Fruit fly (Drosophila melanogaster) whole organism, embryonic: ENCODE data around the gene TwdlV.

ENCODE experiments used
- Abd-B ChIP-seq: fragments of 200-800 bp; sonication (Bioruptor generic); optimal IDR thresholded peaks from 2 replicates; lab custom pipeline; 2018; ENCODE audit warnings: missing biosample characterization, mild to moderate bottlenecking, missing genetic modification characterization, moderate library complexity
- CG10267 ChIP-seq: fragments of 200-800 bp; sonication (Bioruptor generic); optimal IDR thresholded peaks from 2 replicates; lab custom pipeline; 2018; ENCODE audit warnings: missing biosample characterization, mild to moderate bottlenecking, missing genetic modification characterization, moderate library complexity
- CG11695 ChIP-seq: fragments of 200-800 bp; sonication (Bioruptor generic); IDR thresholded peaks from 3 replicates; pipeline ENCODE4 v1.3.6; 2022; ENCODE audit warnings: missing biosample characterization, missing genetic modification characterization
- CG1602 ChIP-seq: fragments of 200-800 bp; sonication (Bioruptor generic); optimal IDR thresholded peaks from 3 replicates; lab custom pipeline; 2016; ENCODE audit warnings: missing biosample characterization, missing genetic modification characterization
- CG16813 ChIP-seq: fragments of 200-800 bp; sonication (Bioruptor generic); IDR thresholded peaks from 3 replicates; pipeline ENCODE4 v1.3.6; 2022; ENCODE audit warnings: missing biosample characterization, missing genetic modification characterization; ENCODE audit not compliant: partially characterized antibody
- CG17912 ChIP-seq: fragments of 200-800 bp; sonication (Bioruptor generic); optimal IDR thresholded peaks from 2 replicates; lab custom pipeline; 2018; ENCODE audit warnings: missing biosample characterization, mild to moderate bottlenecking, missing genetic modification characterization
- CG18011 ChIP-seq: fragments of 200-800 bp; sonication (Bioruptor generic); optimal IDR thresholded peaks from 2 replicates; lab custom pipeline; 2017; ENCODE audit warnings: missing biosample characterization, missing genetic modification characterization, mild to moderate bottlenecking, moderate library complexity, missing genotype
- CG30403 ChIP-seq: fragments of 200-800 bp; sonication (Bioruptor generic); optimal IDR thresholded peaks from 3 replicates; lab custom pipeline; 2016; ENCODE audit warnings: missing biosample characterization, missing genetic modification characterization
- CG30431 ChIP-seq: fragments of 200-800 bp; sonication (Bioruptor generic); optimal IDR thresholded peaks from 2 replicates; lab custom pipeline; 2017; ENCODE audit warnings: missing biosample characterization, missing genetic modification characterization
- CG33213 ChIP-seq: fragments of 200-800 bp; sonication (Bioruptor generic); optimal IDR thresholded peaks from 3 replicates; lab custom pipeline; 2016; ENCODE audit warnings: missing biosample characterization, missing genetic modification characterization
- CG4282 ChIP-seq: fragments of 200-800 bp; sonication (Bioruptor generic); optimal IDR thresholded peaks from 2 replicates; lab custom pipeline; 2016; ENCODE audit warnings: missing biosample characterization, missing genetic modification characterization
- CG4404 ChIP-seq: fragments of 200-800 bp; sonication (Bioruptor generic); IDR thresholded peaks from 2 replicates; pipeline ENCODE4 v1.3.6; 2022; ENCODE audit warnings: missing biosample characterization, missing genetic modification characterization
- CG6854 ChIP-seq: fragments of 200-800 bp; sonication (Bioruptor generic); optimal IDR thresholded peaks from 3 replicates; lab custom pipeline; 2017; ENCODE audit warnings: missing biosample characterization, mild to moderate bottlenecking, missing genetic modification characterization
- CG9215 ChIP-seq: fragments of 200-800 bp; sonication (Bioruptor generic); IDR thresholded peaks from 2 replicates; pipeline ENCODE4 v1.3.6; 2022; ENCODE audit warnings: missing biosample characterization, missing genetic modification characterization
- Chrac-16 ChIP-seq: fragments of 200-800 bp; sonication (Bioruptor generic); optimal IDR thresholded peaks from 3 replicates; lab custom pipeline; 2016; ENCODE audit warnings: missing biosample characterization, missing genetic modification characterization
- CrebB ChIP-seq: fragments of 200-800 bp; sonication (Bioruptor generic); optimal IDR thresholded peaks from 3 replicates; lab custom pipeline; 2018; ENCODE audit warnings: missing biosample characterization, mild to moderate bottlenecking, missing genetic modification characterization
- Hand ChIP-seq: fragments of 200-800 bp; sonication (Bioruptor generic); optimal IDR thresholded peaks from 2 replicates; lab custom pipeline; 2017; ENCODE audit warnings: mild to moderate bottlenecking, missing biosample characterization, missing genetic modification reagents, missing genetic modification characterization
- Hey ChIP-seq: fragments of 200-800 bp; sonication (Bioruptor generic); optimal IDR thresholded peaks from 3 replicates; lab custom pipeline; 2018; ENCODE audit warnings: missing biosample characterization, mild to moderate bottlenecking, missing genetic modification characterization
- HmgD ChIP-seq: fragments of 200-800 bp; sonication (Bioruptor generic); optimal IDR thresholded peaks from 3 replicates; lab custom pipeline; 2016; ENCODE audit warnings: missing biosample characterization, missing genetic modification characterization
- Kr ChIP-seq: fragments of 200-800 bp; sonication (Bioruptor generic); optimal IDR thresholded peaks from 2 replicates; lab custom pipeline; 2017; ENCODE audit warnings: missing biosample characterization, mild to moderate bottlenecking, missing genetic modification characterization
- NFAT ChIP-seq: fragments of 200-800 bp; sonication (Bioruptor generic); IDR thresholded peaks from 2 replicates; pipeline ENCODE4 v1.3.6; 2022; ENCODE audit warnings: missing biosample characterization, missing genetic modification characterization
- NfI ChIP-seq: fragments of 200-800 bp; sonication (Bioruptor generic); optimal IDR thresholded peaks from 3 replicates; lab custom pipeline; 2018; ENCODE audit warnings: missing biosample characterization, mild to moderate bottlenecking, missing genetic modification characterization, moderate library complexity
- Oli ChIP-seq: fragments of 200-800 bp; sonication (Bioruptor generic); optimal IDR thresholded peaks from 2 replicates; lab custom pipeline; 2018; ENCODE audit warnings: missing biosample characterization, mild to moderate bottlenecking, missing genetic modification characterization, moderate library complexity
- Opbp ChIP-seq: fragments of 200-800 bp; sonication (Bioruptor generic); IDR thresholded peaks from 3 replicates; pipeline ENCODE4 v1.3.6; 2022; ENCODE audit warnings: missing biosample characterization, missing genetic modification characterization; ENCODE audit not compliant: partially characterized antibody
- Pdp1 ChIP-seq, 2 experiments: fragments of 200-800 bp; sonication (Bioruptor generic); optimal IDR thresholded peaks; 3 replicates each; lab custom pipeline; 2016; ENCODE audit warnings: missing biosample characterization in 2 of 2, missing genetic modification characterization in 2 of 2, mild to moderate bottlenecking in 1 of 2, moderate library complexity in 1 of 2
- Scr ChIP-seq: fragments of 200-800 bp; sonication (Bioruptor generic); IDR thresholded peaks from 2 replicates; pipeline ENCODE4 v1.3.6; 2022; ENCODE audit warnings: missing biosample characterization, missing genetic modification characterization; ENCODE audit not compliant: partially characterized antibody
- TFAM ChIP-seq: fragments of 200-800 bp; sonication (Bioruptor generic); optimal IDR thresholded peaks from 2 replicates; lab custom pipeline; 2017; ENCODE audit warnings: missing biosample characterization, missing genetic modification characterization, inconsistent platforms
- Trl ChIP-seq, 3 experiments: fragments of >200 bp in 2 of 3; fragments of 200-800 bp in 1 of 3; sonication (Bioruptor generic) in 1 of 3; optimal IDR thresholded peaks; 2 replicates in 1 of 3; 3 replicates in 2 of 3; lab custom pipeline; 2016 to 2017; ENCODE audit warnings: missing biosample characterization in 1 of 3, missing genetic modification characterization in 1 of 3
- bbx ChIP-seq: fragments of 200-800 bp; sonication (Bioruptor generic); IDR thresholded peaks from 2 replicates; pipeline ENCODE4 v1.3.6; 2022; ENCODE audit warnings: missing biosample characterization, missing genetic modification characterization; ENCODE audit not compliant: partially characterized antibody
- fd3F ChIP-seq: fragments of 200-800 bp; sonication (Bioruptor generic); optimal IDR thresholded peaks from 2 replicates; lab custom pipeline; 2018; ENCODE audit warnings: missing biosample characterization, mild to moderate bottlenecking, missing genetic modification characterization, moderate library complexity
- ftz-f1 ChIP-seq: fragments of 200-800 bp; sonication (Bioruptor generic); optimal IDR thresholded peaks from 2 replicates; lab custom pipeline; 2016; ENCODE audit warnings: missing biosample characterization, missing genetic modification characterization
- h ChIP-seq: fragments of >200 bp; optimal IDR thresholded peaks from 2 replicates; lab custom pipeline; 2017
- ind ChIP-seq: fragments of 200-800 bp; sonication (Bioruptor generic); optimal IDR thresholded peaks from 3 replicates; lab custom pipeline; 2016; ENCODE audit warnings: missing biosample characterization, missing genetic modification characterization
- jing ChIP-seq: fragments of 200-800 bp; sonication (Bioruptor generic); optimal IDR thresholded peaks from 2 replicates; lab custom pipeline; 2018; ENCODE audit warnings: missing biosample characterization, mild to moderate bottlenecking, missing genetic modification characterization
- knrl ChIP-seq: fragments of 200-800 bp; sonication (Bioruptor generic); IDR thresholded peaks from 3 replicates; pipeline ENCODE4 v1.3.6; 2022; ENCODE audit warnings: missing biosample characterization, missing genetic modification characterization; ENCODE audit not compliant: partially characterized antibody
- lab ChIP-seq: fragments of 200-800 bp; sonication (Bioruptor generic); optimal IDR thresholded peaks from 3 replicates; lab custom pipeline; 2017; ENCODE audit warnings: missing biosample characterization, missing genetic modification characterization, mild to moderate bottlenecking, moderate library complexity, missing genetic modification reagents
- nerfin-2 ChIP-seq: fragments of 200-800 bp; sonication (Bioruptor generic); IDR thresholded peaks from 2 replicates; pipeline ENCODE4 v1.3.6; 2022; ENCODE audit warnings: missing biosample characterization, missing genetic modification characterization; ENCODE audit not compliant: partially characterized antibody
- nom ChIP-seq: fragments of 200-800 bp; sonication (Bioruptor generic); optimal IDR thresholded peaks from 2 replicates; lab custom pipeline; 2017; ENCODE audit warnings: missing biosample characterization, missing genetic modification characterization, mild to moderate bottlenecking, moderate library complexity, missing genetic modification reagents
- org-1 ChIP-seq: fragments of 200-800 bp; sonication (Bioruptor generic); optimal IDR thresholded peaks from 2 replicates; lab custom pipeline; 2017; ENCODE audit warnings: missing biosample characterization, missing genetic modification characterization
- pfk ChIP-seq: fragments of 200-800 bp; sonication (Bioruptor generic); optimal IDR thresholded peaks from 2 replicates; lab custom pipeline; 2018; ENCODE audit warnings: missing biosample characterization, mild to moderate bottlenecking, missing genetic modification characterization, moderate library complexity
- phol ChIP-seq: fragments of 200-800 bp; sonication (Bioruptor generic); optimal IDR thresholded peaks from 3 replicates; lab custom pipeline; 2018; ENCODE audit warnings: missing biosample characterization, mild to moderate bottlenecking, missing genetic modification characterization, moderate library complexity
- rib ChIP-seq: fragments of 200-800 bp; sonication (Bioruptor generic); IDR thresholded peaks from 2 replicates; pipeline ENCODE4 v1.3.6; 2022; ENCODE audit warnings: missing biosample characterization, missing genetic modification characterization
- slbo ChIP-seq: fragments of 200-800 bp; sonication (Bioruptor generic); IDR thresholded peaks from 2 replicates; pipeline ENCODE4 v1.3.6; 2022; ENCODE audit warnings: missing biosample characterization, missing genetic modification characterization
- ssp ChIP-seq: fragments of 200-800 bp; sonication (Bioruptor generic); IDR thresholded peaks from 2 replicates; pipeline ENCODE4 v1.3.6; 2022; ENCODE audit warnings: missing biosample characterization, missing genetic modification characterization
- tap ChIP-seq: fragments of 200-800 bp; optimal IDR thresholded peaks from 3 replicates; lab custom pipeline; 2019; ENCODE audit warnings: missing biosample characterization, mild to moderate bottlenecking, missing genetic modification characterization, moderate library complexity
- toy ChIP-seq: fragments of 200-800 bp; sonication (Bioruptor generic); IDR thresholded peaks from 2 replicates; pipeline ENCODE4 v1.3.6; 2022; ENCODE audit warnings: missing biosample characterization, missing genetic modification characterization
- unpg ChIP-seq: fragments of 200-800 bp; sonication (Bioruptor generic); optimal IDR thresholded peaks from 3 replicates; lab custom pipeline; 2018; ENCODE audit warnings: missing biosample characterization, mild to moderate bottlenecking, missing genetic modification characterization, moderate library complexity

Gene TwdlV

dm6 chr3R:4215264-4215993, 39.1 kb upstream of the TwdlV start, which contains the start of gene CG14636 (continued):
- TF ChIP-seq Abd-B (GFP tag; lab: Kevin White, UChicago) (peak; percentile 57), CG4404 (GFP tag; lab: Robert Waterston, UW) (peak; percentile 46; the same call in 1 of the 2 replicates), CG16813 (GFP tag; lab: Robert Waterston, UW) (no peak), CG33213 (GFP tag; lab: Kevin White, UChicago) (peak; percentile 38), bbx (GFP tag; lab: Robert Waterston, UW) (peak; percentile 30; the same call in 1 of the 2 replicates), Pdp1 (GFP tag; optimal IDR thresholded peaks at IDR 0.05; lab: Kevin White, UChicago) (peak; percentile 74 to 92), NfI (GFP tag; lab: Kevin White, UChicago) (peak; percentile 70), Hand (GFP tag; lab: Kevin White, UChicago) (peak; percentile 19), pfk (GFP tag; lab: Kevin White, UChicago) (no peak), ind (GFP tag; lab: Kevin White, UChicago) (peak; percentile 76), knrl (peak; percentile 41; the same call in 2 of the 3 replicates), CG17912 (peak; percentile 21), CG11695 (GFP tag; lab: Robert Waterston, UW) (peak; percentile 84), NFAT (peak; percentile 67), nerfin-2 (0 out of 2 replicates have a peak, but pooled peaks have one; percentile 32), CG1602 (peak; percentile 46), slbo (GFP tag; lab: Robert Waterston, UW) (peak; percentile 82), Scr (GFP tag; lab: Robert Waterston, UW) (no peak), CG30431 (GFP tag; lab: Kevin White, UChicago) (peak; percentile 20), org-1 (GFP tag; lab: Kevin White, UChicago) (peak; percentile 74), CG30403 (GFP tag; lab: Kevin White, UChicago) (peak; percentile 60), CG6854 (GFP tag; lab: Kevin White, UChicago) (peak; percentile 75), Hey (tag; lab: Kevin White, UChicago) (no peak), unpg (GFP tag; lab: Kevin White, UChicago) (peak; percentile 68), Oli (tag; lab: Kevin White, UChicago) (peak; percentile 77), phol (tag; lab: Kevin White, UChicago) (peak; percentile 58), HmgD (GFP tag; lab: Kevin White, UChicago) (no peak), ssp (GFP tag; lab: Robert Waterston, UW) (peak; percentile 65), TFAM (GFP tag; lab: Kevin White, UChicago) (no peak), lab (peak; percentile 88), CG4282 (GFP tag; lab: Kevin White, UChicago) (peak; percentile 68), Kr (no peak), Trl (optimal IDR thresholded peaks at IDR 0.05; lab: Kevin White, UChicago) (no peak), Trl (GFP tag; optimal IDR thresholded peaks at IDR 0.05; lab: Kevin White, UChicago) (peak; percentile 71), Chrac-16 (peak; percentile 63), ftz-f1 (GFP tag; lab: Kevin White, UChicago) (peak; percentile 38), nom (GFP tag; lab: Kevin White, UChicago) (peak; percentile 34), CrebB (tag; lab: Kevin White, UChicago) (peak; percentile 53), CG10267 (tag; lab: Kevin White, UChicago) (peak; percentile 21), rib (GFP tag; lab: Robert Waterston, UW) (peak; percentile 75; the same call in 1 of the 2 replicates), jing (GFP tag; lab: Kevin White, UChicago) (peak; percentile 58), h (lab: Kevin White, UChicago) (no peak), tap (tag; lab: Kevin White, UChicago) (peak; percentile 69), CG9215 (GFP tag; lab: Robert Waterston, UW) (peak; percentile 71), toy (GFP tag; lab: Robert Waterston, UW) (0 out of 2 replicates have a peak, but pooled peaks have one; percentile 15), fd3F (GFP tag; lab: Kevin White, UChicago) (peak; percentile 58), Opbp (GFP tag; lab: Robert Waterston, UW) (no peak), CG18011 (GFP tag; lab: Kevin White, UChicago) (peak; percentile 48)
